Fruit fly (Drosophila melanogaster) whole organism, prepupa: ENCODE results near the gene CG14712.

Experiments used
- Blimp-1 ChIP-seq: fragments of 200-800 bp; sonication (Bioruptor generic); optimal IDR thresholded peaks from 3 replicates; lab custom pipeline; 2017; ENCODE audit warnings: missing biosample characterization, missing genetic modification characterization, mild to moderate bottlenecking, moderate library complexity, missing genetic modification reagents
- CG10631 ChIP-seq: fragments of 200-800 bp; sonication (Bioruptor generic); optimal IDR thresholded peaks from 2 replicates; lab custom pipeline; 2016; ENCODE audit warnings: missing biosample characterization, missing genetic modification characterization
- CG10669 ChIP-seq: fragments of 200-800 bp; sonication (Bioruptor generic); optimal IDR thresholded peaks from 3 replicates; lab custom pipeline; 2018; ENCODE audit warnings: missing biosample characterization, mild to moderate bottlenecking, missing genetic modification characterization, moderate library complexity
- CG11294 ChIP-seq: fragments of 200-800 bp; sonication (Bioruptor generic); IDR thresholded peaks from 2 replicates; pipeline ENCODE4 v1.3.6; 2022; ENCODE audit warnings: missing biosample characterization, missing genetic modification characterization
- CG11762 ChIP-seq: fragments of 200-800 bp; sonication (Bioruptor generic); optimal IDR thresholded peaks from 3 replicates; lab custom pipeline; 2016; ENCODE audit warnings: missing biosample characterization, missing genetic modification characterization; ENCODE audit not compliant: insufficient read depth
- CG11902 ChIP-seq: fragments of 200-800 bp; sonication (Bioruptor generic); optimal IDR thresholded peaks from 3 replicates; lab custom pipeline; 2016; ENCODE audit warnings: missing biosample characterization, missing genetic modification characterization
- CG15336 ChIP-seq: fragments of 200-800 bp; sonication (Bioruptor generic); IDR thresholded peaks from 2 replicates; pipeline ENCODE4 v1.3.6; 2022; ENCODE audit warnings: missing biosample characterization, missing genetic modification characterization
- CG1621 ChIP-seq: fragments of 200-800 bp; sonication (Bioruptor generic); optimal IDR thresholded peaks from 3 replicates; lab custom pipeline; 2018; ENCODE audit warnings: missing biosample characterization, mild to moderate bottlenecking, missing genetic modification characterization
- CG3032 ChIP-seq: fragments of 200-800 bp; optimal IDR thresholded peaks from 2 replicates; lab custom pipeline; 2019; ENCODE audit warnings: missing biosample characterization, mild to moderate bottlenecking, missing genetic modification characterization, moderate library complexity
- CG31627 ChIP-seq: fragments of 200-800 bp; sonication (Bioruptor generic); optimal IDR thresholded peaks from 3 replicates; lab custom pipeline; 2016; ENCODE audit warnings: missing biosample characterization, missing genetic modification characterization
- CG34406 ChIP-seq: fragments of 200-800 bp; sonication (Bioruptor generic); optimal IDR thresholded peaks from 3 replicates; lab custom pipeline; 2016; ENCODE audit warnings: missing biosample characterization, missing genetic modification characterization
- CG4318 ChIP-seq: fragments of 200-800 bp; sonication (Bioruptor generic); optimal IDR thresholded peaks from 3 replicates; lab custom pipeline; 2017; ENCODE audit warnings: missing biosample characterization, mild to moderate bottlenecking, missing genetic modification characterization
- CG6163 ChIP-seq: fragments of 200-800 bp; sonication (Bioruptor generic); IDR thresholded peaks from 3 replicates; pipeline ENCODE4 v1.3.6; 2022; ENCODE audit warnings: missing biosample characterization, missing genetic modification characterization
- CG6276 ChIP-seq: fragments of 200-800 bp; sonication (Bioruptor generic); optimal IDR thresholded peaks from 2 replicates; lab custom pipeline; 2017; ENCODE audit warnings: missing biosample characterization, mild to moderate bottlenecking, missing genetic modification characterization
- CG6792 ChIP-seq: fragments of 200-800 bp; sonication (Bioruptor generic); optimal IDR thresholded peaks from 3 replicates; lab custom pipeline; 2016; ENCODE audit warnings: missing biosample characterization, missing genetic modification characterization
- CG6808 ChIP-seq: fragments of 200-800 bp; sonication (Bioruptor generic); optimal IDR thresholded peaks from 3 replicates; lab custom pipeline; 2017; ENCODE audit warnings: missing biosample characterization, missing genetic modification characterization, mild to moderate bottlenecking, moderate library complexity, missing genetic modification reagents
- CG6854 ChIP-seq: fragments of 200-800 bp; sonication (Bioruptor generic); optimal IDR thresholded peaks from 2 replicates; lab custom pipeline; 2017; ENCODE audit warnings: missing biosample characterization, mild to moderate bottlenecking, missing genetic modification characterization
- CG8119 ChIP-seq: fragments of 200-800 bp; sonication (Bioruptor generic); IDR thresholded peaks from 3 replicates; pipeline ENCODE4 v1.3.6; 2022; ENCODE audit warnings: missing biosample characterization, missing genetic modification characterization
- CG8632 ChIP-seq: fragments of 200-800 bp; sonication (Bioruptor generic); optimal IDR thresholded peaks from 3 replicates; lab custom pipeline; 2016; ENCODE audit warnings: missing biosample characterization, missing genetic modification characterization
- CG9139 ChIP-seq: fragments of 200-800 bp; sonication (Bioruptor generic); optimal IDR thresholded peaks from 3 replicates; lab custom pipeline; 2017; ENCODE audit warnings: missing biosample characterization, mild to moderate bottlenecking, missing genetic modification characterization
- Eip75B ChIP-seq: fragments of 200-800 bp; sonication (Bioruptor generic); optimal IDR thresholded peaks from 3 replicates; lab custom pipeline; 2016; ENCODE audit warnings: missing biosample characterization, missing genetic modification characterization
- Eip78C ChIP-seq: fragments of 200-800 bp; sonication (Bioruptor generic); peaks from one replicate; lab custom pipeline; 2016; ENCODE audit warnings: missing biosample characterization, missing genetic modification characterization
- Gug ChIP-seq: fragments of 200-800 bp; sonication (Bioruptor generic); IDR thresholded peaks from 2 replicates; pipeline ENCODE4 v1.3.6; 2022; ENCODE audit warnings: missing biosample characterization, missing genetic modification characterization
- Hr38 ChIP-seq: sonication (Bioruptor generic); optimal IDR thresholded peaks from 2 replicates; lab custom pipeline; 2016; ENCODE audit warnings: missing biosample characterization, missing genetic modification characterization
- Hr4 ChIP-seq: fragments of 200-800 bp; sonication (Bioruptor generic); optimal IDR thresholded peaks from 3 replicates; lab custom pipeline; 2016; ENCODE audit warnings: missing biosample characterization, missing genetic modification characterization
- Lpt ChIP-seq: fragments of 200-800 bp; sonication (Bioruptor generic); optimal IDR thresholded peaks from 3 replicates; lab custom pipeline; 2016; ENCODE audit warnings: missing biosample characterization, missing genetic modification characterization
- Met ChIP-seq: fragments of 200-800 bp; sonication (Bioruptor generic); optimal IDR thresholded peaks from 3 replicates; lab custom pipeline; 2016; ENCODE audit warnings: missing biosample characterization, missing genetic modification characterization
- OdsH ChIP-seq: fragments of 200-800 bp; sonication (Bioruptor generic); optimal IDR thresholded peaks from 3 replicates; lab custom pipeline; 2016; ENCODE audit warnings: missing biosample characterization, missing genetic modification characterization
- Smox ChIP-seq: fragments of 200-800 bp; sonication (Bioruptor generic); optimal IDR thresholded peaks from 3 replicates; lab custom pipeline; 2016; ENCODE audit warnings: missing biosample characterization, missing genetic modification characterization
- Sox102F ChIP-seq: fragments of 200-800 bp; sonication (Bioruptor generic); optimal IDR thresholded peaks from 2 replicates; lab custom pipeline; 2016; ENCODE audit warnings: missing biosample characterization, mild to moderate bottlenecking, missing genetic modification characterization
- Sox14 ChIP-seq: fragments of 200-800 bp; sonication (Bioruptor generic); optimal IDR thresholded peaks from 3 replicates; lab custom pipeline; 2016; ENCODE audit warnings: missing biosample characterization, missing genetic modification characterization
- Sox15 ChIP-seq: fragments of 200-800 bp; sonication (Bioruptor generic); optimal IDR thresholded peaks from 3 replicates; lab custom pipeline; 2016; ENCODE audit warnings: missing biosample characterization, missing genetic modification characterization
- achi ChIP-seq: fragments of 200-800 bp; sonication (Bioruptor generic); optimal IDR thresholded peaks from 3 replicates; lab custom pipeline; 2016; ENCODE audit warnings: missing biosample characterization, missing genetic modification characterization
- acj6 ChIP-seq: fragments of 200-800 bp; sonication (Bioruptor generic); optimal IDR thresholded peaks from 3 replicates; lab custom pipeline; 2016; ENCODE audit warnings: missing biosample characterization, missing genetic modification characterization
- cyc ChIP-seq: fragments of 200-800 bp; sonication (Bioruptor generic); optimal IDR thresholded peaks from 3 replicates; lab custom pipeline; 2016; ENCODE audit warnings: missing biosample characterization, missing genetic modification characterization
- eg ChIP-seq: fragments of 200-800 bp; sonication (Bioruptor generic); IDR thresholded peaks from 3 replicates; pipeline ENCODE4 v1.3.6; 2022; ENCODE audit warnings: missing biosample characterization, missing genetic modification characterization
- esn ChIP-seq: fragments of 200-800 bp; sonication (Bioruptor generic); optimal IDR thresholded peaks from 2 replicates; lab custom pipeline; 2016; ENCODE audit warnings: missing biosample characterization, mild to moderate bottlenecking, missing genetic modification characterization, moderate library complexity
- fd59A ChIP-seq: fragments of 200-800 bp; sonication (Bioruptor generic); optimal IDR thresholded peaks from 2 replicates; lab custom pipeline; 2017; ENCODE audit warnings: missing biosample characterization, mild to moderate bottlenecking, missing genetic modification characterization, missing genetic modification reagents
- fd85E ChIP-seq: fragments of 200-800 bp; sonication (Bioruptor generic); optimal IDR thresholded peaks from 3 replicates; lab custom pipeline; 2016; ENCODE audit warnings: missing biosample characterization, missing genetic modification characterization
- fkh ChIP-seq: fragments of 200-800 bp; sonication (Bioruptor generic); optimal IDR thresholded peaks from 3 replicates; lab custom pipeline; 2017; ENCODE audit warnings: missing biosample characterization, mild to moderate bottlenecking, missing genetic modification characterization, moderate library complexity
- lz ChIP-seq: fragments of 200-800 bp; sonication (Bioruptor generic); optimal IDR thresholded peaks from 3 replicates; lab custom pipeline; 2016; ENCODE audit warnings: missing biosample characterization, missing genetic modification characterization
- net ChIP-seq: fragments of 200-800 bp; sonication (Bioruptor generic); optimal IDR thresholded peaks from 3 replicates; lab custom pipeline; 2016; ENCODE audit warnings: missing biosample characterization, missing genetic modification characterization
- pdm3 ChIP-seq: fragments of 200-800 bp; sonication (Bioruptor generic); optimal IDR thresholded peaks from 3 replicates; lab custom pipeline; 2016; ENCODE audit warnings: missing biosample characterization, missing genetic modification characterization
- salr ChIP-seq, 2 experiments: fragments of 200-800 bp; sonication (Bioruptor generic); optimal IDR thresholded peaks; 3 replicates each; lab custom pipeline; 2016 to 2018; ENCODE audit warnings: missing biosample characterization in 2 of 2, missing genetic modification characterization in 2 of 2, mild to moderate bottlenecking in 1 of 2
- ss ChIP-seq, 2 experiments: fragments of 200-800 bp; sonication (Bioruptor generic); optimal IDR thresholded peaks; 2 replicates in 1 of 2; 3 replicates in 1 of 2; lab custom pipeline; 2017 to 2018; ENCODE audit warnings: mild to moderate bottlenecking in 2 of 2, missing biosample characterization in 2 of 2, missing genetic modification characterization in 2 of 2, moderate library complexity in 1 of 2
- svp ChIP-seq: fragments of 200-800 bp; sonication (Bioruptor generic); peaks from one replicate; lab custom pipeline; 2016; ENCODE audit warnings: missing biosample characterization, missing genetic modification characterization
- vri ChIP-seq: fragments of 200-800 bp; sonication (Bioruptor generic); optimal IDR thresholded peaks from 3 replicates; lab custom pipeline; 2016; ENCODE audit warnings: missing biosample characterization, mild to moderate bottlenecking, missing genetic modification characterization

CG14712 gene

dm6 chr3R:11614507-11614906 is 14.1 kb upstream of the CG14712 start (continued):
- TF ChIP-seq eg (GFP tag; lab: Robert Waterston, UW) (0 out of 3 replicates have a peak, but pooled peaks have one; percentile 44), CG10669 (GFP tag; lab: Kevin White, UChicago) (peak; percentile 52), achi (peak; percentile 35), Sox15 (GFP tag; lab: Kevin White, UChicago) (peak; percentile 5), CG34406 (peak; percentile 58), CG1621 (tag; lab: Kevin White, UChicago) (no peak), lz (GFP tag; lab: Kevin White, UChicago) (peak; percentile 63), esn (GFP tag; lab: Kevin White, UChicago) (peak; percentile 62), CG8119 (GFP tag; lab: Robert Waterston, UW) (no peak), CG4318 (GFP tag; lab: Kevin White, UChicago) (no peak), Gug (GFP tag; lab: Robert Waterston, UW) (peak; percentile 17; the same call in 1 of the 2 replicates), CG6276 (GFP tag; lab: Kevin White, UChicago) (peak; percentile 3), fd59A (GFP tag; lab: Kevin White, UChicago) (no peak), CG11902 (peak; percentile 20), pdm3 (peak; percentile 37), Blimp-1 (GFP tag; lab: Kevin White, UChicago) (peak; percentile 5), Smox (peak; percentile 52), CG9139 (GFP tag; lab: Kevin White, UChicago) (no peak), net (GFP tag; lab: Kevin White, UChicago) (no peak), Met (GFP tag; lab: Kevin White, UChicago) (peak; percentile 61), vri (GFP tag; lab: Kevin White, UChicago) (peak; percentile 49), CG11294 (GFP tag; lab: Robert Waterston, UW) (no peak; the same call in 1 of the 2 replicates), CG8632 (GFP tag; lab: Kevin White, UChicago) (peak; percentile 8), CG6163 (GFP tag; lab: Robert Waterston, UW) (0 out of 3 replicates have a peak, but pooled peaks have one; percentile 43), CG15336 (GFP tag; lab: Robert Waterston, UW) (peak; percentile 52)

- no peak for TF ChIP-seq acj6 (GFP tag; lab: Kevin White, UChicago)
- TF ChIP-seq CG4318 (GFP tag; lab: Kevin White, UChicago): no peak
- peak; percentile 76 for TF ChIP-seq Sox14 (GFP tag; lab: Kevin White, UChicago)
- peak in 1 of 2 experiments; percentile 57 for TF ChIP-seq ss (GFP tag; optimal IDR thresholded peaks at IDR 0.05; lab: Kevin White, UChicago)
- no peak for TF ChIP-seq fd85E (GFP tag; lab: Kevin White, UChicago)
- no peak for TF ChIP-seq CG3032 (tag; lab: Kevin White, UChicago)
- no peak for TF ChIP-seq Hr38 (GFP tag; lab: Kevin White, UChicago)
- TF ChIP-seq fkh (GFP tag; lab: Kevin White, UChicago): no peak
- TF ChIP-seq Smox: no peak
- no peak for TF ChIP-seq Eip75B (GFP tag; lab: Kevin White, UChicago)
- peak; percentile 3 for TF ChIP-seq CG6808 (GFP tag; lab: Kevin White, UChicago)
- no peak for TF ChIP-seq CG11294 (GFP tag; lab: Robert Waterston, UW)
- no peak for TF ChIP-seq Met (GFP tag; lab: Kevin White, UChicago)
- TF ChIP-seq eg (GFP tag; lab: Robert Waterston, UW): no peak
- TF ChIP-seq CG10631 (GFP tag; lab: Kevin White, UChicago): no peak
- TF ChIP-seq pdm3: no peak
- no peak for TF ChIP-seq vri (GFP tag; lab: Kevin White, UChicago)
- TF ChIP-seq achi: no peak
- TF ChIP-seq CG6854 (GFP tag; lab: Kevin White, UChicago): peak; percentile 1
- TF ChIP-seq lz (GFP tag; lab: Kevin White, UChicago): no peak
- TF ChIP-seq OdsH (GFP tag; lab: Kevin White, UChicago): no peak
- no peak for TF ChIP-seq Gug (GFP tag; lab: Robert Waterston, UW)
- TF ChIP-seq salr (GFP tag; optimal IDR thresholded peaks at IDR 0.05; lab: Kevin White, UChicago): no peak
- no peak for TF ChIP-seq CG31627 (GFP tag; lab: Kevin White, UChicago)
- TF ChIP-seq Sox102F (GFP tag; lab: Kevin White, UChicago): no peak
- no peak for TF ChIP-seq CG11762
- peak; percentile 67 for TF ChIP-seq svp (GFP tag; lab: Kevin White, UChicago)
- no peak for TF ChIP-seq Lpt
- TF ChIP-seq CG6276 (GFP tag; lab: Kevin White, UChicago): no peak
- no peak for TF ChIP-seq Blimp-1 (GFP tag; lab: Kevin White, UChicago)
- TF ChIP-seq cyc (GFP tag; lab: Kevin White, UChicago): no peak
- no peak for TF ChIP-seq CG34406
- TF ChIP-seq CG6792 (GFP tag; lab: Kevin White, UChicago): no peak
- no peak for TF ChIP-seq CG15336 (GFP tag; lab: Robert Waterston, UW)
- peak; percentile 66 for TF ChIP-seq Eip78C (GFP tag; lab: Kevin White, UChicago)
- TF ChIP-seq Hr4 (GFP tag; lab: Kevin White, UChicago): no peak
These were observed 13.0 kb upstream of the CG14712 start for dm6 chr3R:11615415-11616104.
